Worm (Caenorhabditis elegans): ENCODE measurements around the gene rbm-17.

The rbm-17 gene

DNA sequence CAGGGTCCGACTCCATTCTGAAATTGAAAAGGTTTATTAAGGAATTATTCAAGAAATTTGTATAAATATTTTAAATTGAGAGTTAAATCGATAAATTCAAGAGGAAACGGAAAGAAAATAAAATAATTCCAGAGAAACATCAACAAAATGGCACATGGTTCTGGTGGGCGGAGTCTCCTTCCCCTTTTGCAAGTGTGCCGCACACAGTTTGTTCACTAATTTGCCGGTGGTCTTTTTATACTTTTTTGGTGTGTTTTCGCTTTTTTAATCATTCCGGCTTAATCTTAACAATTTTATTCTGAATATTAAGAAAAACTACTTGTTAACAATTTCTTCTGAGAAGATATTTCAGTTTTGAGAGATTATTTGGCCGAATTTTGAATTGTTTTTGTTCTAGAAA lies 33.2 kb upstream of the rbm-17 start, which contains the start of the genes ragc-1 and Y24F12A.1 (continued):
- TF ChIP-seq nhr-237 (tag; optimal IDR thresholded peaks at IDR 0.05) (no peak), irx-1 (tag; optimal IDR thresholded peaks at IDR 0.05) (no peak), pag-3 (tag; optimal IDR thresholded peaks at IDR 0.05; ENCODE audit: borderline replicate concordance, insufficient read depth) (no peak), tlp-1 (tag; optimal IDR thresholded peaks at IDR 0.05) (no peak), lsy-2 (tag; optimal IDR thresholded peaks at IDR 0.05) (peak; percentile 58 to 68), blmp-1 (tag; optimal IDR thresholded peaks at IDR 0.05) (peak; percentile 58), nhr-85 (tag) (no peak), fos-1 (tag; optimal IDR thresholded peaks at IDR 0.05) (no peak), C16A3.4 (tag; optimal IDR thresholded peaks at IDR 0.05) (peak; percentile 53), unc-62 (GFP tag; optimal IDR thresholded peaks at IDR 0.05) (no peak), snpc-4 (tag; optimal IDR thresholded peaks at IDR 0.05) (no peak), hpl-2 (GFP tag; optimal IDR thresholded peaks at IDR 0.05) (no peak), unc-30 (tag; optimal IDR thresholded peaks at IDR 0.05) (no peak), grh-1 (GFP tag; IDR thresholded peaks at IDR 0.05) (no peak), nhr-71 (tag; optimal IDR thresholded peaks at IDR 0.05) (peak; percentile 52), swsn-7 (tag; optimal IDR thresholded peaks at IDR 0.05) (peak; percentile 39), vab-15 (tag; optimal IDR thresholded peaks at IDR 0.05) (peak; percentile 26), unc-86 (tag; optimal IDR thresholded peaks at IDR 0.05) (no peak), sptf-1 (tag; optimal IDR thresholded peaks at IDR 0.05) (no peak), ets-5 (GFP tag; IDR thresholded peaks at IDR 0.05) (no peak), rnt-1 (tag; optimal IDR thresholded peaks at IDR 0.05) (peak; percentile 48), lin-35 (GFP tag; optimal IDR thresholded peaks at IDR 0.05) (peak; percentile 29 to 61), isw-1 (GFP tag; IDR thresholded peaks at IDR 0.05) (no peak), hlh-4 (tag; optimal IDR thresholded peaks at IDR 0.05) (no peak), mdl-1 (tag; optimal IDR thresholded peaks at IDR 0.05) (peak in 1 of 2 experiments; percentile 71), sup-37 (GFP tag; optimal IDR thresholded peaks at IDR 0.05) (no peak), egl-13 (tag; optimal IDR thresholded peaks at IDR 0.05) (no peak), ztf-4 (tag; optimal IDR thresholded peaks at IDR 0.05) (no peak), lin-15B (tag; optimal IDR thresholded peaks at IDR 0.05) (peak; percentile 13), ztf-11 (tag; optimal IDR thresholded peaks at IDR 0.05) (no peak), C34B4.2 (tag; optimal IDR thresholded peaks at IDR 0.05) (no peak), mef-2 (tag; optimal IDR thresholded peaks at IDR 0.05) (no peak), dpl-1 (GFP tag; optimal IDR thresholded peaks at IDR 0.05) (peak; percentile 28 to 64 (median 44)), elt-3 (tag; optimal IDR thresholded peaks at IDR 0.05) (peak in 1 of 6 experiments; percentile 66), fkh-4 (tag; optimal IDR thresholded peaks at IDR 0.05; ENCODE audit: borderline replicate concordance) (no peak), pax-3 (tag; optimal IDR thresholded peaks at IDR 0.05) (no peak), nhr-76 (tag; optimal IDR thresholded peaks at IDR 0.05) (no peak), C04F5.9 (tag; optimal IDR thresholded peaks at IDR 0.05) (no peak), fkh-10 (GFP tag; optimal IDR thresholded peaks at IDR 0.05) (no peak), hlh-17 (GFP tag; optimal IDR thresholded peaks at IDR 0.05; ENCODE audit: borderline replicate concordance) (no peak), aly-2 (tag; optimal IDR thresholded peaks at IDR 0.05) (no peak), tbx-2 (tag; optimal IDR thresholded peaks at IDR 0.05) (peak; percentile 24), pqm-1 (tag; optimal IDR thresholded peaks at IDR 0.05) (no peak), egl-27 (tag; optimal IDR thresholded peaks at IDR 0.05) (no peak), ceh-82 (tag; optimal IDR thresholded peaks at IDR 0.05) (peak in 2 of 3 experiments; percentile 26 to 46), lir-3 (tag; optimal IDR thresholded peaks at IDR 0.05; ENCODE audit: poor library complexity) (peak; percentile 26), skn-1 (tag; optimal IDR thresholded peaks at IDR 0.05) (peak; percentile 54), lin-39 (tag; optimal IDR thresholded peaks at IDR 0.05) (no peak), nhr-28 (tag; optimal IDR thresholded peaks at IDR 0.05) (no peak), snu-23 (GFP tag; optimal IDR thresholded peaks at IDR 0.05) (peak; percentile 41), nhr-77 (tag; optimal IDR thresholded peaks at IDR 0.05) (no peak), nhr-12 (tag; optimal IDR thresholded peaks at IDR 0.05) (no peak), dsc-1 (tag; optimal IDR thresholded peaks at IDR 0.05) (peak; percentile 34)
